Fruit fly (Drosophila melanogaster) whole organism, embryonic: ENCODE measurements around the gene Cyp4d1.

Experiments used
- Atf6 ChIP-seq: fragments of 200-800 bp; sonication (Bioruptor generic); IDR thresholded peaks from 2 replicates; pipeline ENCODE4 v1.3.6; 2022; ENCODE audit warnings: missing biosample characterization, missing genetic modification characterization
- CG10267 ChIP-seq: fragments of 200-800 bp; sonication (Bioruptor generic); optimal IDR thresholded peaks from 2 replicates; lab custom pipeline; 2018; ENCODE audit warnings: missing biosample characterization, mild to moderate bottlenecking, missing genetic modification characterization, moderate library complexity
- CG10274 ChIP-seq: fragments of 200-800 bp; sonication (Bioruptor generic); optimal IDR thresholded peaks from 3 replicates; lab custom pipeline; 2017; ENCODE audit warnings: missing biosample characterization, mild to moderate bottlenecking, missing genetic modification characterization
- CG11560 ChIP-seq: fragments of 200-800 bp; sonication (Bioruptor generic); IDR thresholded peaks from 3 replicates; pipeline ENCODE4 v1.3.6; 2022; ENCODE audit warnings: missing biosample characterization, missing genetic modification characterization
- CG12219 ChIP-seq: fragments of 200-800 bp; sonication (Bioruptor generic); optimal IDR thresholded peaks from 3 replicates; lab custom pipeline; 2018; ENCODE audit warnings: missing biosample characterization, mild to moderate bottlenecking, missing genetic modification characterization
- CG12659 ChIP-seq: fragments of 200-800 bp; sonication (Bioruptor generic); optimal IDR thresholded peaks from 3 replicates; lab custom pipeline; 2017; ENCODE audit warnings: mild to moderate bottlenecking, missing biosample characterization, missing genetic modification reagents, missing genetic modification characterization
- CG15269 ChIP-seq: fragments of 200-800 bp; sonication (Bioruptor generic); optimal IDR thresholded peaks from 2 replicates; lab custom pipeline; 2018; ENCODE audit warnings: missing biosample characterization, mild to moderate bottlenecking, missing genetic modification characterization, moderate library complexity
- CG1647 ChIP-seq: fragments of 200-800 bp; sonication (Bioruptor generic); optimal IDR thresholded peaks from 3 replicates; lab custom pipeline; 2016; ENCODE audit warnings: missing biosample characterization, missing genetic modification characterization
- CG17385 ChIP-seq: fragments of 200-800 bp; sonication (Bioruptor generic); optimal IDR thresholded peaks from 3 replicates; lab custom pipeline; 2018; ENCODE audit warnings: missing biosample characterization, mild to moderate bottlenecking, missing genetic modification characterization
- CG2678 ChIP-seq: fragments of 200-800 bp; sonication (Bioruptor generic); optimal IDR thresholded peaks from 3 replicates; lab custom pipeline; 2019; ENCODE audit warnings: missing biosample characterization, mild to moderate bottlenecking, missing genetic modification characterization, moderate library complexity
- CG2889 ChIP-seq: fragments of 200-800 bp; sonication (Bioruptor generic); IDR thresholded peaks from 3 replicates; pipeline ENCODE4 v1.3.6; 2022; ENCODE audit warnings: missing biosample characterization, missing genetic modification characterization
- CG31441 ChIP-seq: fragments of 200-800 bp; sonication (Bioruptor generic); IDR thresholded peaks from 2 replicates; pipeline ENCODE4 v1.3.6; 2022; ENCODE audit warnings: missing biosample characterization, missing genetic modification characterization
- CG33557 ChIP-seq: fragments of 200-800 bp; sonication (Bioruptor generic); optimal IDR thresholded peaks from 2 replicates; lab custom pipeline; 2019; ENCODE audit warnings: missing biosample characterization, mild to moderate bottlenecking, missing genetic modification characterization, moderate library complexity
- CG34224 ChIP-seq: fragments of 200-800 bp; sonication (Bioruptor generic); IDR thresholded peaks from 3 replicates; pipeline ENCODE4 v1.3.6; 2022; ENCODE audit warnings: missing biosample characterization, missing genetic modification characterization; ENCODE audit not compliant: partially characterized antibody
- CG4282 ChIP-seq: fragments of 200-800 bp; sonication (Bioruptor generic); optimal IDR thresholded peaks from 2 replicates; lab custom pipeline; 2016; ENCODE audit warnings: missing biosample characterization, missing genetic modification characterization
- CG5245 ChIP-seq: fragments of 200-800 bp; sonication (Bioruptor generic); optimal IDR thresholded peaks from 3 replicates; lab custom pipeline; 2016; ENCODE audit warnings: missing biosample characterization, missing genetic modification characterization
- CG6272 ChIP-seq: fragments of 200-800 bp; sonication (Bioruptor generic); IDR thresholded peaks from 2 replicates; pipeline ENCODE4 v1.3.6; 2022; ENCODE audit warnings: missing biosample characterization, missing genetic modification characterization
- CG6654 ChIP-seq: fragments of 200-800 bp; sonication (Bioruptor generic); optimal IDR thresholded peaks from 2 replicates; lab custom pipeline; 2017; ENCODE audit warnings: missing biosample characterization, mild to moderate bottlenecking, missing genetic modification characterization
- CG6683 ChIP-seq: fragments of 200-800 bp; sonication (Bioruptor generic); optimal IDR thresholded peaks from 2 replicates; lab custom pipeline; 2017; ENCODE audit warnings: missing biosample characterization, mild to moderate bottlenecking, missing genetic modification characterization, missing genetic modification reagents
- CG7987 ChIP-seq: fragments of 200-800 bp; sonication (Bioruptor generic); optimal IDR thresholded peaks from 2 replicates; lab custom pipeline; 2018; ENCODE audit warnings: missing biosample characterization, mild to moderate bottlenecking, missing genetic modification characterization, moderate library complexity
- Dbx ChIP-seq: fragments of 200-800 bp; sonication (Bioruptor generic); IDR thresholded peaks from 3 replicates; pipeline ENCODE4 v1.3.6; 2022; ENCODE audit warnings: missing biosample characterization, missing genetic modification characterization
- Eip74EF ChIP-seq, 2 experiments: fragments of 200-800 bp in 1 of 2; fragments of >200 bp in 1 of 2; sonication (Bioruptor generic) in 1 of 2; optimal IDR thresholded peaks; 2 replicates each; lab custom pipeline; 2017 to 2019; ENCODE audit warnings: missing biosample characterization in 2 of 2, missing genetic modification characterization in 2 of 2, mild to moderate bottlenecking in 1 of 2, moderate library complexity in 1 of 2
- Hr51 ChIP-seq, 2 experiments: fragments of 200-800 bp; sonication (Bioruptor generic); optimal IDR thresholded peaks; 2 replicates in 1 of 2; 3 replicates in 1 of 2; lab custom pipeline; 2016 to 2018; ENCODE audit warnings: missing biosample characterization in 2 of 2, missing genetic modification characterization in 2 of 2, mild to moderate bottlenecking in 1 of 2, moderate library complexity in 1 of 2
- Med ChIP-seq: fragments of 200-800 bp; sonication (Bioruptor generic); peaks from one replicate; lab custom pipeline; 2016; ENCODE audit warnings: missing biosample characterization, missing genetic modification characterization, mild to moderate bottlenecking, inconsistent platforms, moderate library complexity
- Meics ChIP-seq: fragments of 200-800 bp; sonication (Bioruptor generic); optimal IDR thresholded peaks from 2 replicates; lab custom pipeline; 2017; ENCODE audit warnings: missing biosample characterization, mild to moderate bottlenecking, missing genetic modification characterization
- NC2β ChIP-seq: fragments of 200-800 bp; sonication (Bioruptor generic); optimal IDR thresholded peaks from 2 replicates; lab custom pipeline; 2016; ENCODE audit warnings: missing biosample characterization, missing genetic modification characterization
- Opbp ChIP-seq: fragments of 200-800 bp; sonication (Bioruptor generic); IDR thresholded peaks from 3 replicates; pipeline ENCODE4 v1.3.6; 2022; ENCODE audit warnings: missing biosample characterization, missing genetic modification characterization; ENCODE audit not compliant: partially characterized antibody
- Side ChIP-seq: fragments of 200-800 bp; sonication (Bioruptor generic); optimal IDR thresholded peaks from 2 replicates; lab custom pipeline; 2016; ENCODE audit warnings: missing biosample characterization, missing genetic modification characterization
- Six4 ChIP-seq: fragments of 200-800 bp; sonication (Bioruptor generic); optimal IDR thresholded peaks from 2 replicates; lab custom pipeline; 2016; ENCODE audit warnings: missing biosample characterization, missing genetic modification characterization
- Sox102F ChIP-seq: fragments of 200-800 bp; sonication (Bioruptor generic); optimal IDR thresholded peaks from 2 replicates; lab custom pipeline; 2018; ENCODE audit warnings: missing biosample characterization, mild to moderate bottlenecking, missing genetic modification characterization, moderate library complexity
- Usf ChIP-seq: fragments of 200-800 bp; sonication (Bioruptor generic); optimal IDR thresholded peaks from 2 replicates; lab custom pipeline; 2017; ENCODE audit warnings: missing genotype, missing biosample characterization, missing genetic modification characterization
- Vsx1 ChIP-seq: fragments of 200-800 bp; sonication (Bioruptor generic); optimal IDR thresholded peaks from 2 replicates; lab custom pipeline; 2017; ENCODE audit warnings: missing biosample characterization, mild to moderate bottlenecking, missing genetic modification characterization, missing genetic modification reagents
- ato ChIP-seq: fragments of 200-800 bp; sonication (Bioruptor generic); IDR thresholded peaks from 2 replicates; pipeline ENCODE4 v1.3.6; 2022; ENCODE audit warnings: missing biosample characterization, missing genetic modification characterization; ENCODE audit not compliant: partially characterized antibody
- cas ChIP-seq: fragments of 200-800 bp; sonication (Bioruptor generic); IDR thresholded peaks from 2 replicates; pipeline ENCODE4 v1.3.6; 2022; ENCODE audit warnings: missing biosample characterization, missing genetic modification characterization
- caup ChIP-seq: fragments of 200-800 bp; sonication (Bioruptor generic); optimal IDR thresholded peaks from 3 replicates; lab custom pipeline; 2017; ENCODE audit warnings: missing biosample characterization, mild to moderate bottlenecking, missing genetic modification characterization, moderate library complexity; ENCODE audit not compliant: severe bottlenecking
- esg ChIP-seq: fragments of 200-800 bp; sonication (Bioruptor generic); conservative IDR thresholded peaks from 2 replicates; pipeline ENCODE4 v1.3.6; 2022; ENCODE audit warnings: missing biosample characterization, missing genetic modification characterization
- fd96Cb ChIP-seq: fragments of 200-800 bp; sonication (Bioruptor generic); optimal IDR thresholded peaks from 2 replicates; lab custom pipeline; 2018; ENCODE audit warnings: missing biosample characterization, mild to moderate bottlenecking, missing genetic modification characterization, moderate library complexity
- gem ChIP-seq: fragments of 200-800 bp; sonication (Bioruptor generic); optimal IDR thresholded peaks from 2 replicates; lab custom pipeline; 2019; ENCODE audit warnings: missing biosample characterization, mild to moderate bottlenecking, missing genetic modification characterization, moderate library complexity
- ind ChIP-seq: fragments of 200-800 bp; sonication (Bioruptor generic); optimal IDR thresholded peaks from 3 replicates; lab custom pipeline; 2016; ENCODE audit warnings: missing biosample characterization, missing genetic modification characterization
- kay ChIP-seq: fragments of 200-800 bp; sonication (Bioruptor generic); optimal IDR thresholded peaks from 2 replicates; lab custom pipeline; 2016; ENCODE audit warnings: missing biosample characterization, missing genetic modification characterization
- mld ChIP-seq: fragments of 200-800 bp; sonication (Bioruptor generic); IDR thresholded peaks from 3 replicates; pipeline ENCODE4 v1.3.6; 2022; ENCODE audit warnings: missing biosample characterization, missing genetic modification characterization; ENCODE audit not compliant: partially characterized antibody
- nmo ChIP-seq: fragments of 200-800 bp; sonication (Bioruptor generic); optimal IDR thresholded peaks from 2 replicates; lab custom pipeline; 2018; ENCODE audit warnings: missing biosample characterization, mild to moderate bottlenecking, missing genetic modification characterization, moderate library complexity
- pan ChIP-seq, 4 experiments: fragments of >200 bp in 3 of 4; fragments of 200-800 bp in 1 of 4; sonication (Bioruptor generic) in 1 of 4; optimal IDR thresholded peaks in 3 of 4; IDR thresholded peaks in 1 of 4; 2 replicates each; pipeline versions ENCODE4 v1.3.6 to Lab custom; 2017 to 2022; ENCODE audit warnings: missing biosample characterization in 2 of 4, missing genetic modification characterization in 2 of 4, mixed read lengths in 1 of 4
- pros ChIP-seq: fragments of 200-800 bp; sonication (Bioruptor generic); optimal IDR thresholded peaks from 3 replicates; lab custom pipeline; 2019; ENCODE audit warnings: missing biosample characterization, mild to moderate bottlenecking, missing genetic modification characterization, moderate library complexity
- pzg ChIP-seq: fragments of 200-800 bp; sonication (Bioruptor generic); optimal IDR thresholded peaks from 3 replicates; lab custom pipeline; 2018; ENCODE audit warnings: missing biosample characterization, mild to moderate bottlenecking, missing genetic modification characterization, moderate library complexity
- rib ChIP-seq: fragments of 200-800 bp; sonication (Bioruptor generic); IDR thresholded peaks from 2 replicates; pipeline ENCODE4 v1.3.6; 2022; ENCODE audit warnings: missing biosample characterization, missing genetic modification characterization
- sima ChIP-seq: fragments of 200-800 bp; sonication (Bioruptor generic); optimal IDR thresholded peaks from 2 replicates; lab custom pipeline; 2016; ENCODE audit warnings: missing biosample characterization, missing genetic modification characterization
- ssp ChIP-seq: fragments of 200-800 bp; sonication (Bioruptor generic); IDR thresholded peaks from 2 replicates; pipeline ENCODE4 v1.3.6; 2022; ENCODE audit warnings: missing biosample characterization, missing genetic modification characterization
- z ChIP-seq: fragments of 200-800 bp; sonication (Bioruptor generic); IDR thresholded peaks from 3 replicates; pipeline ENCODE4 v1.3.6; 2022; ENCODE audit warnings: missing biosample characterization, missing genetic modification characterization

The Cyp4d1 gene

DNA sequence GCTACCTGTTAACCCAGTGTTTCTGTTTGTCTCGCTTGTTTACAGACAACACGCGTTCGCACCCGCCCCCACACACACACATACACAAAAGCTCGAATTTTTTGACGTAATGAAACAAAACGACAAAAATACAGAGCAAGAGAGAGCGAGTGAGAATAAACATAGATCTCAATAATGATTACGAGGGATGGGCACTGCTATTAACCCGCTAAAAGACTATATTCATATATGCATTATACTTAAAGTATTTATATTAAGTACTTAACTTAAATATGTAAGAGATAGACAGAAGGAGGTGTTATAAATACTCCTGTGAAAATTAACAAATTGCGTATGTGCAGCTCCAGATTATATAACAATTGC lies 20.1 kb downstream of the Cyp4d1 start (continued):
- TF ChIP-seq Vsx1 (GFP tag; lab: Kevin White, UChicago) (peak; percentile 61), fd96Cb (tag; lab: Kevin White, UChicago) (peak; percentile 30), Meics (GFP tag; lab: Kevin White, UChicago) (peak; percentile 57), Usf (GFP tag; lab: Kevin White, UChicago) (no peak), CG6683 (GFP tag; lab: Kevin White, UChicago) (no peak), Sox102F (peak; percentile 50), Side (GFP tag; lab: Kevin White, UChicago) (no peak), CG2678 (tag; lab: Kevin White, UChicago) (peak; percentile 68), CG6272 (GFP tag; lab: Robert Waterston, UW) (no peak), CG34224 (GFP tag; lab: Robert Waterston, UW) (no peak), kay (GFP tag; lab: Kevin White, UChicago) (peak; percentile 16), pan (optimal IDR thresholded peaks at IDR 0.05; lab: Kevin White, UChicago) (no peak), pan (GFP tag; optimal IDR thresholded peaks at IDR 0.05 in 1 of 2, IDR thresholded peaks at IDR 0.05 in 1 of 2) (peak in 1 of 2 experiments; percentile 64), CG15269 (tag; lab: Kevin White, UChicago) (peak; percentile 62), CG10274 (no peak), nmo (GFP tag; lab: Kevin White, UChicago) (peak; percentile 25), pzg (no peak), Opbp (GFP tag; lab: Robert Waterston, UW) (no peak), CG31441 (GFP tag; lab: Robert Waterston, UW) (peak; percentile 47), caup (peak; percentile 64), Dbx (GFP tag; lab: Robert Waterston, UW) (peak; percentile 63; the same call in 2 of the 3 replicates), Six4 (GFP tag; lab: Kevin White, UChicago) (no peak), ind (peak; percentile 50), CG2889 (GFP tag; lab: Robert Waterston, UW) (no peak), Med (peak; percentile 88), z (GFP tag; lab: Robert Waterston, UW) (peak; percentile 37; the same call in 1 of the 3 replicates), sima (GFP tag; lab: Kevin White, UChicago) (no peak), Eip74EF (GFP tag; optimal IDR thresholded peaks at IDR 0.05; lab: Kevin White, UChicago) (peak in 1 of 2 experiments; percentile 9), CG11560 (no peak), CG1647 (GFP tag; lab: Kevin White, UChicago) (peak; percentile 16), CG6654 (GFP tag; lab: Kevin White, UChicago) (no peak), Hr51 (GFP tag; optimal IDR thresholded peaks at IDR 0.05; lab: Kevin White, UChicago) (peak; percentile 46 to 57), gem (peak; percentile 55), CG10267 (tag; lab: Kevin White, UChicago) (peak; percentile 24), Atf6 (GFP tag; lab: Robert Waterston, UW) (peak; percentile 58; the same call in 1 of the 2 replicates), CG4282 (GFP tag; lab: Kevin White, UChicago) (no peak), CG12219 (GFP tag; lab: Kevin White, UChicago) (peak; percentile 6), esg (GFP tag; lab: Robert Waterston, UW) (no peak), CG5245 (GFP tag; lab: Kevin White, UChicago) (no peak), CG7987 (GFP tag; lab: Kevin White, UChicago) (peak; percentile 86), NC2β (no peak), cas (GFP tag; lab: Robert Waterston, UW) (no peak), mld (GFP tag; lab: Robert Waterston, UW) (no peak), pros (GFP tag; lab: Kevin White, UChicago) (no peak), CG12659 (peak; percentile 21), ato (GFP tag; lab: Robert Waterston, UW) (no peak), CG33557 (GFP tag; lab: Kevin White, UChicago) (no peak), CG17385 (GFP tag; lab: Kevin White, UChicago) (peak; percentile 20), ssp (GFP tag; lab: Robert Waterston, UW) (no peak), rib (GFP tag; lab: Robert Waterston, UW) (no peak)
